Worm (Caenorhabditis elegans): Measurements from ENCODE around the gene cpt-3.

DNA sequence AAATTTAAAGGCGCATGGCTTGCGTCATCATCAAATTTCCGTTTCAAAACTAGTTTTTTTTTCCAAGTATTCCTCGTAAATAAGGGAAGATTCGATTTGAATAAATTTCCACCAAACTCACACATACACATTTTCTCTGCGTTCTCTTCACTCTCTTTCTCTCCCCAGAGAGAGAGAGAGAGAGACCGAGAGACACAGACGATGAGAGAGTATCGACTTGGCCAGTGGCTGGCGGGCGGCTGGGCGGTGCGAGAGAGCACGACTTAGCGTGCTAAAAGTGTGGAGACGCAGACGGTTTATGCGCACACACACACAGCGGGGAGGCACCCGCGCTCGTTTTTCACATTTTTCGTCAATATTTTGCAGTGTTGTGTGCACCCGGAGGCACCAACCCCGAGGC lies 18.2 kb downstream of the cpt-3 start:
- TF ChIP-seq W03F9.2 (tag; optimal IDR thresholded peaks at IDR 0.05): no peak
- no peak for TF ChIP-seq him-1 (tag; optimal IDR thresholded peaks at IDR 0.05)
